Worm (Caenorhabditis elegans) whole organism, L2 larva: ENCODE results near the gene glb-1.

ENCODE experiments used
- C34F6.9 ChIP-seq: fragments of 150-350 bp; optimal IDR thresholded peaks from 2 replicates; lab custom pipeline; 2014; ENCODE audit warnings: missing biosample characterization, missing genetic modification characterization
- F13H6.1 ChIP-seq: sonication (generic microtip); optimal IDR thresholded peaks from 2 replicates; lab custom pipeline; 2016; ENCODE audit warnings: missing genetic modification characterization, missing compliant biosample characterization
- Y55F3AM.14 ChIP-seq: fragments of 200-800 bp; sonication (Bioruptor generic); optimal IDR thresholded peaks from 2 replicates; lab custom pipeline; 2018; ENCODE audit warnings: mild to moderate bottlenecking, missing genetic modification characterization, missing compliant biosample characterization
- aly-2 ChIP-seq: fragments of 150-350 bp; optimal IDR thresholded peaks from 2 replicates; lab custom pipeline; 2014; ENCODE audit warnings: missing biosample characterization, missing genetic modification characterization
- blmp-1 ChIP-seq: sonication (generic microtip); optimal IDR thresholded peaks from 2 replicates; lab custom pipeline; 2017; ENCODE audit warnings: missing genetic modification characterization, mild to moderate bottlenecking, missing compliant biosample characterization, antibody characterized with exemption, moderate library complexity; ENCODE audit not compliant: insufficient read depth
- ceh-16 ChIP-seq: fragments of 150-350 bp; optimal IDR thresholded peaks from 2 replicates; lab custom pipeline; 2014; ENCODE audit warnings: missing biosample characterization, missing genetic modification characterization
- ceh-82 ChIP-seq: fragments of 150-350 bp; optimal IDR thresholded peaks from 2 replicates; lab custom pipeline; 2014; ENCODE audit warnings: missing biosample characterization, missing genetic modification characterization
- crh-2 ChIP-seq: sonication (generic microtip); optimal IDR thresholded peaks from 2 replicates; lab custom pipeline; 2017; ENCODE audit warnings: missing biosample characterization, missing genetic modification characterization
- dmd-4 ChIP-seq: sonication (generic microtip); optimal IDR thresholded peaks from 2 replicates; lab custom pipeline; 2017; ENCODE audit warnings: missing biosample characterization, missing genetic modification characterization
- egl-27 ChIP-seq: sonication (generic microtip); optimal IDR thresholded peaks from 3 replicates; lab custom pipeline; 2017; ENCODE audit warnings: missing biosample characterization, missing genetic modification reagents, missing genetic modification characterization
- elt-1 ChIP-seq: fragments of 150-350 bp; optimal IDR thresholded peaks from 2 replicates; lab custom pipeline; 2014; ENCODE audit warnings: missing biosample characterization, missing genetic modification characterization
- elt-3 ChIP-seq: sonication (generic microtip); optimal IDR thresholded peaks from 2 replicates; lab custom pipeline; 2017; ENCODE audit warnings: missing biosample characterization, missing genetic modification characterization
- fos-1 ChIP-seq: fragments of 150-350 bp; optimal IDR thresholded peaks from 2 replicates; lab custom pipeline; 2014; ENCODE audit warnings: missing biosample characterization, missing genetic modification characterization
- lin-11 ChIP-seq: fragments of 150-350 bp; sonication (generic microtip); optimal IDR thresholded peaks from 2 replicates; lab custom pipeline; 2014; ENCODE audit warnings: missing biosample characterization, missing genetic modification characterization, inconsistent platforms, mixed read lengths
- lin-13 ChIP-seq: fragments of 150-350 bp; optimal IDR thresholded peaks from 2 replicates; lab custom pipeline; 2014; ENCODE audit warnings: missing biosample characterization, missing genetic modification reagents, missing genetic modification characterization
- lin-39 ChIP-seq: fragments of 150-350 bp; optimal IDR thresholded peaks from 2 replicates; lab custom pipeline; 2014; ENCODE audit warnings: missing biosample characterization, missing genetic modification reagents, missing genetic modification characterization
- lsy-2 ChIP-seq, 2 experiments: fragments of 150-350 bp in 1 of 2; sonication (generic microtip) in 1 of 2; optimal IDR thresholded peaks; 2 replicates each; lab custom pipeline; 2014 to 2017; ENCODE audit warnings: missing biosample characterization in 2 of 2, missing genetic modification characterization in 2 of 2
- mab-5 ChIP-seq: fragments of 150-350 bp; optimal IDR thresholded peaks from 2 replicates; lab custom pipeline; 2014; ENCODE audit warnings: missing biosample characterization, missing genetic modification characterization
- nhr-10 ChIP-seq: sonication (generic microtip); optimal IDR thresholded peaks from 2 replicates; lab custom pipeline; 2017; ENCODE audit warnings: missing biosample characterization, missing genetic modification characterization
- nhr-11 ChIP-seq: fragments of 150-350 bp; optimal IDR thresholded peaks from 2 replicates; lab custom pipeline; 2014; ENCODE audit warnings: missing biosample characterization, missing genetic modification characterization
- nhr-12 ChIP-seq: fragments of 150-350 bp; optimal IDR thresholded peaks from 2 replicates; lab custom pipeline; 2014; ENCODE audit warnings: missing biosample characterization, missing genetic modification characterization
- nhr-129 ChIP-seq: fragments of 150-350 bp; optimal IDR thresholded peaks from 2 replicates; lab custom pipeline; 2014; ENCODE audit warnings: missing biosample characterization, missing genetic modification characterization
- nhr-237 ChIP-seq: fragments of 150-350 bp; optimal IDR thresholded peaks from 2 replicates; lab custom pipeline; 2014; ENCODE audit warnings: missing biosample characterization, missing genetic modification characterization
- nhr-25 ChIP-seq: fragments of 150-350 bp; sonication (generic microtip); optimal IDR thresholded peaks from 3 replicates; lab custom pipeline; 2014; ENCODE audit warnings: missing biosample characterization, missing genetic modification characterization
- nhr-6 ChIP-seq: fragments of 150-350 bp; optimal IDR thresholded peaks from 2 replicates; lab custom pipeline; 2014; ENCODE audit warnings: missing biosample characterization, missing genetic modification characterization
- nhr-77 ChIP-seq: fragments of 150-350 bp; optimal IDR thresholded peaks from 2 replicates; lab custom pipeline; 2014; ENCODE audit warnings: missing biosample characterization, missing genetic modification characterization
- peb-1 ChIP-seq: fragments of 150-350 bp; optimal IDR thresholded peaks from 2 replicates; lab custom pipeline; 2014; ENCODE audit warnings: missing biosample characterization, missing genetic modification characterization
- skn-1 ChIP-seq: sonication (generic microtip); optimal IDR thresholded peaks from 2 replicates; lab custom pipeline; 2017; ENCODE audit warnings: missing biosample characterization, missing genetic modification characterization
- sma-3 ChIP-seq: sonication (generic microtip); optimal IDR thresholded peaks from 2 replicates; lab custom pipeline; 2016; ENCODE audit warnings: missing genetic modification reagents, missing genetic modification characterization, missing compliant biosample characterization
- sma-9 ChIP-seq, 2 experiments: fragments of 150-350 bp in 1 of 2; sonication (generic microtip) in 1 of 2; optimal IDR thresholded peaks; 2 replicates each; lab custom pipeline; 2014 to 2016; ENCODE audit warnings: missing genetic modification characterization in 2 of 2, mild to moderate bottlenecking in 1 of 2, missing biosample characterization in 1 of 2, missing compliant biosample characterization in 1 of 2, missing genetic modification reagents in 1 of 2, moderate library complexity in 1 of 2
- snpc-4 ChIP-seq: fragments of 150-350 bp; optimal IDR thresholded peaks from 2 replicates; lab custom pipeline; 2014; ENCODE audit warnings: missing biosample characterization, missing genetic modification characterization
- unc-39 ChIP-seq: fragments of 150-350 bp; optimal IDR thresholded peaks from 2 replicates; lab custom pipeline; 2014; ENCODE audit warnings: missing biosample characterization, missing genetic modification characterization
- unc-55 ChIP-seq: fragments of 150-350 bp; sonication (generic microtip); optimal IDR thresholded peaks from 3 replicates; lab custom pipeline; 2014; ENCODE audit warnings: missing biosample characterization, missing genetic modification reagents, missing genetic modification characterization
- unc-62 ChIP-seq: fragments of 150-350 bp; optimal IDR thresholded peaks from 2 replicates; lab custom pipeline; 2014; ENCODE audit warnings: missing biosample characterization, missing genetic modification reagents, missing genetic modification characterization
- zag-1 ChIP-seq: fragments of 150-350 bp; optimal IDR thresholded peaks from 2 replicates; lab custom pipeline; 2014; ENCODE audit warnings: missing biosample characterization, missing genetic modification characterization
- ztf-1 ChIP-seq: fragments of 200-800 bp; sonication (Bioruptor generic); conservative IDR thresholded peaks from 2 replicates; pipeline ENCODE4 v1.3.6; 2022; ENCODE audit warnings: missing genetic modification characterization, missing compliant biosample characterization
- ztf-11 ChIP-seq: sonication (generic microtip); optimal IDR thresholded peaks from 2 replicates; lab custom pipeline; 2017; ENCODE audit warnings: missing biosample characterization, missing genetic modification characterization

Gene glb-1

DNA sequence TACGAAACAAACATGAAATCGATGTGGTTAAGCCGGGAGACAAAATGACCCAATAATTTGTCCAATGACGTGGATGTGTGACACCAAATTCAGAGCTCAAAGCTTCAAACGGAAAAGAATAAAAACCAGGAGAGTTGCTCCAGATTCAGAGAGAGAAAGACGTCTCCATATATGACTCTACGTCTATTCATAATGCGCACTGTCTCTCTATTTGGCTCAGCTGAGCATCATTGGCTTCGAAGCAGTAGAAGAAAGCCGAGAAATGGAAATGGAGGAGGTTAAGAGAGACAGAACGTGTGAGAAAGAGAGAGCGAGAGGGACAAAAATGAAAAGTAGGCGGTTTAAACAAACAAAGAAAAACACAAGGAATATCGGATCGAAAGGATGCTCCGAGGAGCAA is 36.8 kb downstream of the glb-1 start:
- peak; percentile 22 for TF ChIP-seq F13H6.1
- no peak for TF ChIP-seq Y55F3AM.14
- peak in 1 of 2 experiments; percentile 57 for TF ChIP-seq lsy-2 (tag; optimal IDR thresholded peaks at IDR 0.05; lab: Kevin White, UChicago)
- TF ChIP-seq lin-13 (GFP tag; lab: Kevin White, UChicago) = no peak
- TF ChIP-seq ceh-82 (tag; lab: Kevin White, UChicago) = no peak
- TF ChIP-seq unc-55 = peak; percentile 64
- peak; percentile 34 for TF ChIP-seq crh-2 (tag; lab: Kevin White, UChicago)
- peak; percentile 35 for TF ChIP-seq egl-27 (tag; lab: Kevin White, UChicago)
- TF ChIP-seq aly-2 (tag; lab: Kevin White, UChicago) = no peak
- TF ChIP-seq C34F6.9 (tag; lab: Kevin White, UChicago) = peak; percentile 59
- TF ChIP-seq ztf-1 = no peak
- peak; percentile 27 for TF ChIP-seq zag-1 (tag; lab: Kevin White, UChicago)
- TF ChIP-seq ztf-11 (tag; lab: Kevin White, UChicago) = no peak
- TF ChIP-seq nhr-129 (tag; lab: Kevin White, UChicago) = peak; percentile 43

DNA sequence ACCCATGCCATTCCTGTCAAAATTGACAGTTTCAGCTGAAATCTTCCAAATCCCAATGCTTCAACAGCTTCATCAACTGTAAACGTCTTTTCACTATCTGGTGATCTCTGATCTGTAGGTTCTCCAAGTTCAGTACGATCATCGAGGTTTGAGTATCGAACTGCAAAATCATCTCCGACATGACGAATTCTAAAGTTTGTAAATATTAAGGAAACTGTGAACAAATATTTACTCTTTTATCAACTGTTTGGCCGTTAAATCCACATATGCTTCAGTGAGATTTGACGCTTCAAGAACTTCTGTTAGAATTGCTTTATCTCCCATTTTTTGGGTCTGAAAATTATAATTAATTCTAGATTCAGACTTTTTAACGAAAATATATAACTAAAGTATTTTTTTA is 37.9 kb downstream of the glb-1 start, which contains the start of gene svop-1:
Gene svop-1 (minus strand): TSS at position 339 of the 400 bp plus-strand sequence.
- TF ChIP-seq ztf-1 (no peak), nhr-10 (tag; lab: Kevin White, UChicago) (no peak), peb-1 (tag; lab: Kevin White, UChicago) (no peak), mab-5 (no peak), nhr-6 (tag; lab: Kevin White, UChicago) (no peak), lsy-2 (tag; optimal IDR thresholded peaks at IDR 0.05; lab: Kevin White, UChicago) (no peak), sma-3 (GFP tag; lab: Kevin White, UChicago) (no peak), unc-55 (no peak), zag-1 (tag; lab: Kevin White, UChicago) (no peak), nhr-129 (tag; lab: Kevin White, UChicago) (no peak), unc-39 (tag; lab: Kevin White, UChicago) (no peak)
- TF ChIP-seq, all 48 proteins: peak for 0

DNA sequence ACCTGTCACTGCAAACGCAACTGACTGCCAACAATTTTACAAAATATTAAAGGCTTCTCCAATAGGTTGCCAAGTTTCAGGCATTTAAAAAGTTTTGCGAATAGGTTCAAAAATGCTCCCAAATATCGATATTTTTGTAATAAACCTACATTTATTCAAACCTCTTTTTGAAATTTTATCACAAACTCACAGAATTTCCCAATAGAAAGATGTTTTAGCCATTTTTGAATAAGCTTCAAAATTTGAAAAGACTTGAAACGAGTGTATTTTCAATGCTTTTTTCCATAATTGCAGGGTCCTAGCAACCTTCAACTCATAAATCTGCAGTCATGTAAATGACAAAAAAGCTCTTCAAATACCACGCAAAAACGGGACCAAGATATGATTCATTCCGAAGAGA is 40.8 kb downstream of the glb-1 start:
- no peak for TF ChIP-seq F13H6.1
- TF ChIP-seq ceh-16 (tag; lab: Kevin White, UChicago) = no peak
- TF ChIP-seq egl-27 (tag; lab: Kevin White, UChicago) = no peak
- TF ChIP-seq nhr-10 (tag; lab: Kevin White, UChicago) = no peak
- TF ChIP-seq mab-5 = no peak
- TF ChIP-seq blmp-1 = no peak
- no peak for TF ChIP-seq nhr-77 (tag; lab: Kevin White, UChicago)
- TF ChIP-seq elt-3 = no peak
- TF ChIP-seq nhr-237 = no peak
- TF ChIP-seq aly-2 (tag; lab: Kevin White, UChicago) = no peak
- TF ChIP-seq crh-2 (tag; lab: Kevin White, UChicago) = no peak
- TF ChIP-seq lin-13 (GFP tag; lab: Kevin White, UChicago) = no peak
- no peak for TF ChIP-seq unc-55
- TF ChIP-seq elt-1 (tag; lab: Kevin White, UChicago) = no peak
- TF ChIP-seq zag-1 (tag; lab: Kevin White, UChicago) = no peak
- TF ChIP-seq, all 48 proteins: peak for 0

DNA sequence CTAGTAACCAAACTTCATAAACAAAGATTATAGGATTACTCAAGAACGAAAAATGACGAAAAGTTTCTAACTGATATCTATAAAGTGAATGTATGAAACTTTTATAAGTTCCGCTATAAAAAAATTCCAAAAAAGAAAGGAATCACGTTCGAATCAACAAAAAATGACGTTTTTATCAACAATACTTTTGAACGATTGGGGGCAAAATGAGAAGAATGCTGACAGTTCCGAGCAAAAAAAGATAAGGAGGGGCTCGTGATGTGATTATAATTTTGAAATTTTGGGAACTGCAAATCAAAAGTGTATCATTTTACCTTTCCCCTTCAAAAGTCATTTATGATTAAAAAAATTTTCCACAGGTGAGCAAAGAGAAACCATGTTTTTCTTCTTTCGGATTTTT is 44.1 kb downstream of the glb-1 start:
- TF ChIP-seq sma-3 (GFP tag; lab: Kevin White, UChicago) = no peak
- TF ChIP-seq sma-9 (GFP tag; optimal IDR thresholded peaks at IDR 0.05; lab: Kevin White, UChicago) = peak; percentile 5
- TF ChIP-seq sma-9 (tag; optimal IDR thresholded peaks at IDR 0.05; lab: Kevin White, UChicago) = no peak
- peak; percentile 84 for TF ChIP-seq fos-1 (tag; lab: Kevin White, UChicago)
- TF ChIP-seq elt-3 = no peak
- peak; percentile 72 for TF ChIP-seq unc-55

DNA sequence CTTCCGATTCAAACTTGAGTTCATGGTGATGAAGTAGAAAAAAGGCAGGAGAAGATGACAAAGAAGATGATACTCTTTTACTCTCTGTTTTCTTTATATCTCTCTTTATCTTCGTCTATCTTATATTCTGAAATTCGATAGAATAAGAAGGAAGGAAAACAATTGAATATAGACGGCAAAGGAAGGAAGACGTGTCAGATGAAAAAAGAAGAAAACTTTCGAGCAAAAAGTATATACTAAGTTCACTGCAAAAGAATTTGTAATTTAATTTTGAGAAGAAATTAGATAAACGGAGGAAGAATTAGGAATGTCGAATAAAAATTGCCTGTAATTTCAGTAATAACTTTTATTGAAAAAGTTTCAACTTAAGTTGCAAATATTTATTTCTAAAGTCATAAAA is 46.1 kb downstream of the glb-1 start, which contains the start of gene K01F9.2:
Gene K01F9.2 (minus strand): TSS at position 127 of the 400 bp plus-strand sequence.
- no peak for TF ChIP-seq dmd-4 (tag; lab: Kevin White, UChicago)
- TF ChIP-seq egl-27 (tag; lab: Kevin White, UChicago) = no peak
- peak in 1 of 2 experiments; percentile 22 for TF ChIP-seq lsy-2 (tag; optimal IDR thresholded peaks at IDR 0.05; lab: Kevin White, UChicago)
- TF ChIP-seq, all 48 proteins: peak for 1

DNA sequence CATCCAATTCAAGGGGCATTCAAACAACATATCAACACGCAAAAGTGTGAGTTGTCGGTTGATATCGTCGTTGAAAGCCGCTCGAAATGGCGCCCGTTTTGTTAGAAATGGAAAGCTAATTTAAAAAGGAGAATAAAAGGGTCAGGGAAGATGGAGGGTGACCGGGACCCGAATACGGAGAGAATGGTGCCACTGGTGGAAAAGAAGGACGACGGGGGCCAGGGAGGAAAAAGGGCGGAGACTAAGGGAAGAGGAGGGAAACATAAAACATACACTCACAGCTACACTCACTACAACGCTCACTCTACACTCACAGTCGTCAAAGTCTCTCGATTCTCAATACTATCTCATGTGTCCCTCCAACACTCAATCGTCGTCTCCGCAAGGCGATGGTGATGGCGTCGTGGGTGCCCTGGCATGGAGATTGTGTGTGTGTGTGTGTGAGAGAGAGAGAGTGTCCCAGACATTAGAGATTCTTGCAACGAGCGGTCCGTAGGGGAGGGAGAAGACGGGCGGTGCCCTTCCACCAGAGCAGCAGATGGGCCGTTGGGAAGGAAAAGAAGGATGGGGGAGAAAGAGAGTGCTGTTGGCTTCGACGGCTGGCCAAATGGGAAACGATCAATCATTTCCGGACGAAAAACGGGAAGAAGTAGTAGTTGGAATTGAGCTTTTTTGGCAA is 49.0 kb downstream of the glb-1 start:
- TF ChIP-seq skn-1 (tag; lab: Kevin White, UChicago) (no peak), ceh-16 (tag; lab: Kevin White, UChicago) (peak; percentile 78), nhr-77 (tag; lab: Kevin White, UChicago) (no peak), C34F6.9 (tag; lab: Kevin White, UChicago) (peak; percentile 90), nhr-12 (no peak), ztf-1 (no peak), snpc-4 (tag; lab: Kevin White, UChicago) (no peak), lin-39 (peak; percentile 95), aly-2 (tag; lab: Kevin White, UChicago) (no peak), nhr-25 (tag; lab: Kevin White, UChicago) (peak; percentile 61), nhr-11 (tag; lab: Kevin White, UChicago) (no peak), ceh-82 (tag; lab: Kevin White, UChicago) (no peak), nhr-6 (tag; lab: Kevin White, UChicago) (peak; percentile 73), nhr-10 (tag; lab: Kevin White, UChicago) (no peak), lin-11 (tag; lab: Kevin White, UChicago) (peak; percentile 68), unc-39 (tag; lab: Kevin White, UChicago) (no peak), peb-1 (tag; lab: Kevin White, UChicago) (no peak), nhr-237 (no peak), crh-2 (tag; lab: Kevin White, UChicago) (peak; percentile 68), lsy-2 (tag; optimal IDR thresholded peaks at IDR 0.05; lab: Kevin White, UChicago) (peak; percentile 70 to 86), blmp-1 (peak; percentile 11), unc-62 (GFP tag; lab: Kevin White, UChicago) (no peak)
